Worm (Caenorhabditis elegans) whole organism, L4 larva: ENCODE data around the gene pan-1.
A peak's percentile ranks its signal among the peaks of the same experiment; 100 is the strongest.

Experiments
- R02D3.7 ChIP-seq: fragments of 150-350 bp; sonication (generic microtip); optimal IDR thresholded peaks from 3 replicates; lab custom pipeline; 2014; ENCODE audit warnings: missing biosample characterization, missing genetic modification characterization
- T20F7.1 ChIP-seq: fragments of 200-800 bp; sonication (Bioruptor generic); optimal IDR thresholded peaks from 2 replicates; lab custom pipeline; 2018; ENCODE audit warnings: mild to moderate bottlenecking, missing genetic modification characterization, missing compliant biosample characterization
- T26A8.4 ChIP-seq: fragments of 200-800 bp; sonication (Bioruptor generic); IDR thresholded peaks from 2 replicates; pipeline ENCODE4 v1.3.6; 2022; ENCODE audit warnings: missing genetic modification characterization, missing compliant biosample characterization
- Y105C5A.15 ChIP-seq: fragments of 200-800 bp; sonication (Bioruptor generic); IDR thresholded peaks from 2 replicates; pipeline ENCODE4 v1.3.6; 2022; ENCODE audit warnings: missing genetic modification characterization, missing compliant biosample characterization
- ZK337.2 ChIP-seq: fragments of 200-800 bp; sonication (Bioruptor generic); IDR thresholded peaks from 2 replicates; pipeline ENCODE4 v1.3.6; 2022; ENCODE audit warnings: missing genetic modification reagents, missing genetic modification characterization, missing compliant biosample characterization
- aha-1 ChIP-seq: fragments of 150-350 bp; peaks from one replicate; lab custom pipeline; 2014; ENCODE audit warnings: missing biosample characterization, missing genetic modification characterization
- ama-1 ChIP-seq: fragments of 150-350 bp; optimal IDR thresholded peaks from 2 replicates; lab custom pipeline; 2014; ENCODE audit warnings: inconsistent platforms, mixed read lengths
- ceh-20 ChIP-seq: fragments of 200-800 bp; sonication (Bioruptor generic); IDR thresholded peaks from 2 replicates; pipeline ENCODE4 v1.3.6; 2022; ENCODE audit warnings: missing genetic modification reagents, missing genetic modification characterization, missing compliant biosample characterization
- ceh-32 ChIP-seq: sonication (generic microtip); optimal IDR thresholded peaks from 2 replicates; lab custom pipeline; 2016; ENCODE audit warnings: mild to moderate bottlenecking, missing genetic modification characterization, missing compliant biosample characterization; ENCODE audit not compliant: poor library complexity
- ceh-44 ChIP-seq: fragments of 200-800 bp; sonication (Bioruptor generic); IDR thresholded peaks from 2 replicates; pipeline ENCODE4 v1.3.6; 2022; ENCODE audit warnings: missing genetic modification reagents, missing genetic modification characterization, missing compliant biosample characterization
- ces-1 ChIP-seq: fragments of 150-350 bp; sonication (generic microtip); optimal IDR thresholded peaks from 4 replicates; lab custom pipeline; 2014; ENCODE audit warnings: missing biosample characterization, missing genetic modification reagents, missing genetic modification characterization
- ctbp-1 ChIP-seq: fragments of 200-800 bp; sonication (Bioruptor generic); IDR thresholded peaks from 2 replicates; pipeline ENCODE4 v1.3.6; 2022; ENCODE audit warnings: missing genetic modification reagents, missing genetic modification characterization, missing compliant biosample characterization
- daf-16 ChIP-seq, 3 experiments: sonication (generic microtip); optimal IDR thresholded peaks; 2 replicates each; lab custom pipeline; 2016 to 2017; ENCODE audit warnings: missing genetic modification characterization in 3 of 3, missing genetic modification reagents in 3 of 3, mild to moderate bottlenecking in 2 of 3, missing compliant biosample characterization in 2 of 3, missing biosample characterization in 1 of 3, moderate library complexity in 1 of 3
- daf-8 ChIP-seq: fragments of 200-800 bp; sonication (Bioruptor generic); IDR thresholded peaks from 2 replicates; pipeline ENCODE4 v1.3.6; 2022; ENCODE audit warnings: missing genetic modification characterization, missing compliant biosample characterization
- dmd-6 ChIP-seq: fragments of 200-800 bp; sonication (Bioruptor generic); IDR thresholded peaks from 2 replicates; pipeline ENCODE4 v1.3.6; 2022; ENCODE audit warnings: missing genetic modification reagents, missing genetic modification characterization, missing compliant biosample characterization
- dpl-1 ChIP-seq: fragments of 150-350 bp; optimal IDR thresholded peaks from 2 replicates; lab custom pipeline; 2014; ENCODE audit warnings: missing biosample characterization, missing genetic modification reagents, missing genetic modification characterization
- duxl-1 ChIP-seq: sonication (generic microtip); optimal IDR thresholded peaks from 2 replicates; lab custom pipeline; 2016; ENCODE audit warnings: mild to moderate bottlenecking, missing genetic modification characterization, moderate library complexity, missing compliant biosample characterization; ENCODE audit not compliant: poor library complexity
- egl-27 ChIP-seq: sonication (generic microtip); optimal IDR thresholded peaks from 3 replicates; lab custom pipeline; 2017; ENCODE audit warnings: missing biosample characterization, missing genetic modification reagents, missing genetic modification characterization
- egl-43 ChIP-seq: fragments of 200-800 bp; sonication (Bioruptor generic); IDR thresholded peaks from 2 replicates; pipeline ENCODE4 v1.3.6; 2022; ENCODE audit warnings: missing genetic modification reagents, missing genetic modification characterization, missing compliant biosample characterization
- fos-1 ChIP-seq: fragments of 150-350 bp; optimal IDR thresholded peaks from 2 replicates; lab custom pipeline; 2014; ENCODE audit warnings: missing biosample characterization, missing genetic modification characterization
- hmg-1.1 ChIP-seq: fragments of 200-800 bp; sonication (Bioruptor generic); IDR thresholded peaks from 2 replicates; pipeline ENCODE4 v1.3.6; 2022; ENCODE audit warnings: missing genetic modification reagents, missing genetic modification characterization, missing compliant biosample characterization
- jun-1 ChIP-seq: fragments of 150-350 bp; optimal IDR thresholded peaks from 2 replicates; lab custom pipeline; 2014; ENCODE audit warnings: missing biosample characterization, missing genetic modification reagents, missing genetic modification characterization
- lim-7 ChIP-seq: fragments of 200-800 bp; sonication (Bioruptor generic); IDR thresholded peaks from 2 replicates; pipeline ENCODE4 v1.3.6; 2022; ENCODE audit warnings: missing genetic modification characterization, missing compliant biosample characterization
- lin-1 ChIP-seq: fragments of 200-800 bp; sonication (Bioruptor generic); IDR thresholded peaks from 2 replicates; pipeline ENCODE4 v1.3.6; 2022; ENCODE audit warnings: missing genetic modification reagents, missing genetic modification characterization, missing compliant biosample characterization
- lin-13 ChIP-seq: fragments of 150-350 bp; optimal IDR thresholded peaks from 2 replicates; lab custom pipeline; 2014; ENCODE audit warnings: missing biosample characterization, missing genetic modification reagents, missing genetic modification characterization
- lin-15B ChIP-seq: fragments of 150-350 bp; sonication (generic microtip); optimal IDR thresholded peaks from 3 replicates; lab custom pipeline; 2014; ENCODE audit warnings: missing biosample characterization, missing genetic modification characterization
- lin-39 ChIP-seq: fragments of 150-350 bp; optimal IDR thresholded peaks from 2 replicates; lab custom pipeline; 2014; ENCODE audit warnings: missing biosample characterization, missing genetic modification reagents, missing genetic modification characterization
- lir-3 ChIP-seq: sonication (generic microtip); optimal IDR thresholded peaks from 2 replicates; lab custom pipeline; 2016; ENCODE audit warnings: mild to moderate bottlenecking, missing genetic modification characterization, missing compliant biosample characterization
- lsy-2 ChIP-seq, 2 experiments: fragments of 150-350 bp in 1 of 2; sonication (generic microtip) in 1 of 2; optimal IDR thresholded peaks; 2 replicates each; lab custom pipeline; 2014 to 2017; ENCODE audit warnings: missing biosample characterization in 2 of 2, missing genetic modification characterization in 2 of 2
- madf-5 ChIP-seq, 2 experiments: fragments of 200-800 bp; sonication (Bioruptor generic); IDR thresholded peaks; 2 replicates each; pipeline ENCODE4 v1.3.6; 2022; ENCODE audit warnings: missing compliant biosample characterization in 2 of 2, missing genetic modification characterization in 2 of 2
- madf-9 ChIP-seq: fragments of 200-800 bp; sonication (Bioruptor generic); conservative IDR thresholded peaks from 2 replicates; pipeline ENCODE4 v1.3.6; 2022; ENCODE audit warnings: missing genetic modification reagents, missing genetic modification characterization, missing compliant biosample characterization
- mdl-1 ChIP-seq, 2 experiments: fragments of 150-350 bp in 1 of 2; sonication (generic microtip) in 1 of 2; optimal IDR thresholded peaks; 2 replicates each; lab custom pipeline; 2014 to 2017; ENCODE audit warnings: missing biosample characterization in 2 of 2, missing genetic modification characterization in 2 of 2
- mxl-2 ChIP-seq: fragments of 200-800 bp; sonication (Bioruptor generic); conservative IDR thresholded peaks from 2 replicates; pipeline ENCODE4 v1.3.6; 2022; ENCODE audit warnings: missing genetic modification reagents, missing genetic modification characterization, missing compliant biosample characterization
- nhr-10 ChIP-seq: fragments of 150-350 bp; optimal IDR thresholded peaks from 2 replicates; lab custom pipeline; 2014; ENCODE audit warnings: missing biosample characterization, missing genetic modification characterization
- nhr-102 ChIP-seq: sonication (generic microtip); optimal IDR thresholded peaks from 2 replicates; lab custom pipeline; 2016; ENCODE audit warnings: mild to moderate bottlenecking, missing genetic modification characterization, moderate library complexity, missing compliant biosample characterization
- nhr-237 ChIP-seq: sonication (generic microtip); optimal IDR thresholded peaks from 2 replicates; lab custom pipeline; 2017; ENCODE audit warnings: missing biosample characterization, missing genetic modification characterization
- nhr-41 ChIP-seq: fragments of 200-800 bp; sonication (Bioruptor generic); IDR thresholded peaks from 2 replicates; pipeline ENCODE4 v1.3.6; 2022; ENCODE audit warnings: missing genetic modification reagents, missing genetic modification characterization, missing compliant biosample characterization
- nhr-48 ChIP-seq: sonication (generic microtip); optimal IDR thresholded peaks from 2 replicates; lab custom pipeline; 2016; ENCODE audit warnings: mild to moderate bottlenecking, missing genetic modification characterization, missing compliant biosample characterization
- nhr-77 ChIP-seq: fragments of 150-350 bp; optimal IDR thresholded peaks from 2 replicates; lab custom pipeline; 2014; ENCODE audit warnings: missing biosample characterization, missing genetic modification characterization
- pqm-1 ChIP-seq: sonication (generic microtip); optimal IDR thresholded peaks from 2 replicates; lab custom pipeline; 2017; ENCODE audit warnings: missing biosample characterization, missing genetic modification characterization
- rbr-2 ChIP-seq: sonication (generic microtip); optimal IDR thresholded peaks from 2 replicates; lab custom pipeline; 2016; ENCODE audit warnings: missing genotype, missing genetic modification characterization, missing compliant biosample characterization
- spr-1 ChIP-seq: sonication (generic microtip); optimal IDR thresholded peaks from 2 replicates; lab custom pipeline; 2016; ENCODE audit warnings: mild to moderate bottlenecking, missing genetic modification characterization, missing compliant biosample characterization
- spr-3 ChIP-seq: fragments of 200-800 bp; sonication (Bioruptor generic); optimal IDR thresholded peaks from 2 replicates; lab custom pipeline; 2018; ENCODE audit warnings: mild to moderate bottlenecking, missing genetic modification characterization, missing compliant biosample characterization
- tag-97 ChIP-seq: fragments of 200-800 bp; sonication (Bioruptor generic); IDR thresholded peaks from 2 replicates; pipeline ENCODE4 v1.3.6; 2022; ENCODE audit warnings: missing genetic modification characterization, missing compliant biosample characterization
- unc-130 ChIP-seq: sonication (generic microtip); optimal IDR thresholded peaks from 2 replicates; lab custom pipeline; 2016; ENCODE audit warnings: missing genetic modification reagents, missing genetic modification characterization, missing compliant biosample characterization
- zip-11 ChIP-seq: fragments of 200-800 bp; sonication (Bioruptor generic); IDR thresholded peaks from 2 replicates; pipeline ENCODE4 v1.3.6; 2022; ENCODE audit warnings: missing genetic modification characterization, missing compliant biosample characterization
- zip-2 ChIP-seq: fragments of 150-350 bp; optimal IDR thresholded peaks from 2 replicates; lab custom pipeline; 2014; ENCODE audit warnings: missing biosample characterization, missing genetic modification characterization
- ztf-7 ChIP-seq: fragments of 150-350 bp; optimal IDR thresholded peaks from 2 replicates; lab custom pipeline; 2014; ENCODE audit warnings: missing biosample characterization, missing genetic modification characterization

The pan-1 gene

DNA sequence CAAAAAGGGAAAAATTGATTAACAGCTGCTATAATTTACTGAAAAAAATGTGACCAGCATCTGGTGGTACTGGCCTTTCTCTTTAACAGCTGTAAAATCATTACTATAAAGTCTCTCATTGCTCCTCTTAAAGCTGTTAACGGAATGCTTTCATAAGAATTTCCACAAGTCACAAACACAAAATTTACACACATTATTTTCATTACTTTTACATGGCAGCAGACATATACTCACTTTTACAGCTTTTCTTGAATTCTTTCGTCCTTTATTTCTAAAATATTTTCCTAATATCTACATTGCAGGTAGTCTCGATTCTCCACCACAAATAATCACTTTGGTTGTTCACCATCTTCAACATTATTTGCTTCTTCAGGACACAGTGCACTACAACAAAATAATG is 9.2 kb upstream of the pan-1 start, which contains the start of gene imph-1:
TSS of gene imph-1 (plus strand) at position 301 of the 400 bp plus-strand sequence.
- TF ChIP-seq nhr-48 (tag; lab: Kevin White, UChicago) (no peak), R02D3.7 (no peak), unc-130 (no peak), nhr-10 (tag; lab: Kevin White, UChicago) (no peak), mxl-2 (no peak), tag-97 (no peak), dpl-1 (no peak), zip-2 (tag; lab: Kevin White, UChicago) (no peak), lim-7 (GFP tag; lab: Robert Waterston, UW) (no peak), Y105C5A.15 (GFP tag; lab: Robert Waterston, UW) (no peak), zip-11 (GFP tag; lab: Robert Waterston, UW) (no peak)

DNA sequence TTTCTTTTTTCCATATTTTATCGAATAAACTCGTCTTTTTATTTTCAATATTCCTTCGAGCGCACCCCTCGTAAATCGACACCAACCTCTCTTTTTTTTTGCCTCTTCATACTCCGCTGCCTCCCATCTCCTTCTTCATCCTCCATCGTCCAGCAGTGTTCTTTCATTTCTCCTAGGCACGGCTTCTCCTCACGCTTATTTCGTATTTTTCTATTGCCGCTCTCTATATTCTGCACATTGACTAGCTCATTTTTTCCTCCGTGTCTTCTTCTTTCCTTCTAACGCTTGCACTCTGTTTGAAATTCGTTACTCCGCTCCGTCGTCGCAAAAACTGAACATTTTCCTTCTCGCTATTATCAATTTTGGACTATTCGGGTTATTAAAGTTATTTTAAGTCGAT is 7.2 kb upstream of the pan-1 start:
- TF ChIP-seq hmg-1.1 (GFP tag; lab: Robert Waterston, UW) (peak; percentile 31; the same call in 1 of the 2 replicates), rbr-2 (tag; lab: Kevin White, UChicago) (peak; percentile 15), lin-39 (tag; lab: Kevin White, UChicago) (no peak), lsy-2 (tag; optimal IDR thresholded peaks at IDR 0.05; lab: Kevin White, UChicago) (peak in 1 of 2 experiments; percentile 14)

DNA sequence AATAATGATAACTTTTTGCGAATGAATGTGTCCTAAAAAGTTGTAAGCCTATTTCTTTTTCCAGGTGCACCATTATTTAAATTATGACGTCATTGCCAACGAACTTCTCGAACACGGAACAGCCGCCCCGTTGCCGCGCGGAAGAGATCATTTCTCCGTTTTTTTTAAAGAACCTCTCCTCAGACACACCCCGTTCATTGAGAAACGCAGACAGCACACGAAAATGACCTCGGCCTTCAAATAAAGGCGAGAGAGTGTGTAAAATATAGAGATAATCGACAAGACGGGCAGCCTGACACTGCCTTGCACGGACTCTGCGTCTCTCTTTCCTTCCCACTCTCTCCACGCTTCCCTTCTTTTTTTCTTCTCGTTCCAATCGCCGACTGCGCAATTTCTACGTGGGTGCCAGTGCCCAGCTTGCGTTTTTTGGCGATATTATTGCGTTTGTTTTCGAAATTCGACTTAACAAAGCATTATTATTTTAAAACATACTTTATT is 2.1 kb upstream of the pan-1 start:
- TF ChIP-seq Y105C5A.15 (GFP tag; lab: Robert Waterston, UW) (no peak), lin-13 (no peak), egl-43 (GFP tag; lab: Robert Waterston, UW) (peak; percentile 79), jun-1 (tag; lab: Kevin White, UChicago) (no peak), lin-1 (GFP tag; lab: Robert Waterston, UW) (peak; percentile 66; the same call in 1 of the 2 replicates), nhr-77 (tag; lab: Kevin White, UChicago) (no peak), madf-9 (GFP tag; lab: Robert Waterston, UW) (peak; percentile 91), ama-1 (lab: Kevin White, UChicago) (peak; percentile 53), ZK337.2 (GFP tag; lab: Robert Waterston, UW) (no peak), mdl-1 (tag; optimal IDR thresholded peaks at IDR 0.05; lab: Kevin White, UChicago) (peak; percentile 47 to 63), ceh-20 (GFP tag; lab: Robert Waterston, UW) (0 out of 2 replicates have a peak, but pooled peaks have one; percentile 26), zip-2 (tag; lab: Kevin White, UChicago) (no peak), T20F7.1 (GFP tag; lab: Kevin White, UChicago) (no peak), duxl-1 (tag; lab: Kevin White, UChicago) (peak; percentile 63), daf-16 (GFP tag; optimal IDR thresholded peaks at IDR 0.05; lab: Kevin White, UChicago) (peak in 1 of 2 experiments; percentile 63), daf-16 (tag; optimal IDR thresholded peaks at IDR 0.05; lab: Kevin White, UChicago) (peak; percentile 53), aha-1 (peak; percentile 95), nhr-237 (no peak), ztf-7 (tag; lab: Kevin White, UChicago) (no peak), ceh-44 (GFP tag; lab: Robert Waterston, UW) (no peak), pqm-1 (tag; lab: Kevin White, UChicago) (peak; percentile 26), fos-1 (tag; lab: Kevin White, UChicago) (no peak), spr-3 (GFP tag; lab: Kevin White, UChicago) (no peak), dmd-6 (GFP tag; lab: Robert Waterston, UW) (peak; percentile 64), ces-1 (GFP tag; lab: Kevin White, UChicago) (no peak), nhr-41 (peak; percentile 77; the same call in 1 of the 2 replicates), lir-3 (no peak), lin-15B (tag; lab: Kevin White, UChicago) (no peak), ceh-32 (tag; lab: Kevin White, UChicago) (no peak), T26A8.4 (peak; percentile 78), spr-1 (peak; percentile 31), madf-5 (GFP tag; IDR thresholded peaks at IDR 0.05; lab: Robert Waterston, UW) (no peak), ctbp-1 (GFP tag; lab: Robert Waterston, UW) (peak; percentile 60; the same call in 1 of the 2 replicates), nhr-102 (tag; lab: Kevin White, UChicago) (peak; percentile 45), daf-8 (no peak), R02D3.7 (no peak), egl-27 (tag; lab: Kevin White, UChicago) (no peak)
